Worm (Caenorhabditis elegans): ENCODE data around the gene Y39B6A.5.

ce11 chrV:19140495-19140894 lies 18.2 kb downstream of the Y39B6A.5 start, which contains the start of gene cpg-23:
- TF ChIP-seq ets-4 (GFP tag; optimal IDR thresholded peaks at IDR 0.05) (no peak), ztf-22 (GFP tag; optimal IDR thresholded peaks at IDR 0.05) (no peak), ceh-79 (tag; optimal IDR thresholded peaks at IDR 0.05) (no peak), F52B5.7 (tag; optimal IDR thresholded peaks at IDR 0.05) (no peak), unc-130 (GFP tag; optimal IDR thresholded peaks at IDR 0.05) (no peak), egl-18 (GFP tag; IDR thresholded peaks at IDR 0.05) (no peak), F57A8.1 (GFP tag; optimal IDR thresholded peaks at IDR 0.05) (no peak), F22D6.2 (tag; optimal IDR thresholded peaks at IDR 0.05) (no peak), lsl-1 (GFP tag; optimal IDR thresholded peaks at IDR 0.05) (no peak), dox-1 (GFP tag; IDR thresholded peaks at IDR 0.05) (no peak), unc-62 (GFP tag; optimal IDR thresholded peaks at IDR 0.05) (no peak), tbx-9 (tag; optimal IDR thresholded peaks at IDR 0.05; ENCODE audit: borderline replicate concordance) (no peak), egrh-3 (GFP tag; IDR thresholded peaks at IDR 0.05) (no peak)
